Fruit fly (Drosophila melanogaster) whole organism, embryonic: ENCODE data around the gene Nmdar2.
A peak's percentile ranks its signal among the peaks of the same experiment; 100 is the strongest.

ENCODE experiments used
- BEAF-32 ChIP-seq: fragments of 200-800 bp; sonication (Bioruptor generic); optimal IDR thresholded peaks from 3 replicates; lab custom pipeline; 2017; ENCODE audit warnings: missing biosample characterization, missing genetic modification characterization, mild to moderate bottlenecking, moderate library complexity, missing genetic modification reagents
- CG10209 ChIP-seq: fragments of 200-800 bp; sonication (Bioruptor generic); optimal IDR thresholded peaks from 3 replicates; lab custom pipeline; 2017; ENCODE audit warnings: missing biosample characterization, mild to moderate bottlenecking, missing genetic modification characterization, missing genetic modification reagents
- CG1529 ChIP-seq: fragments of 200-800 bp; sonication (Bioruptor generic); optimal IDR thresholded peaks from 3 replicates; lab custom pipeline; 2018; ENCODE audit warnings: missing biosample characterization, missing genetic modification characterization
- CG16813 ChIP-seq: fragments of 200-800 bp; sonication (Bioruptor generic); IDR thresholded peaks from 3 replicates; pipeline ENCODE4 v1.3.6; 2022; ENCODE audit warnings: missing biosample characterization, missing genetic modification characterization; ENCODE audit not compliant: partially characterized antibody
- CG2889 ChIP-seq: fragments of 200-800 bp; sonication (Bioruptor generic); IDR thresholded peaks from 3 replicates; pipeline ENCODE4 v1.3.6; 2022; ENCODE audit warnings: missing biosample characterization, missing genetic modification characterization
- CG31224 ChIP-seq: fragments of 200-800 bp; sonication (Bioruptor generic); IDR thresholded peaks from 2 replicates; pipeline ENCODE4 v1.3.6; 2022; ENCODE audit warnings: missing biosample characterization, missing genetic modification characterization
- CG34422 ChIP-seq: fragments of 200-800 bp; sonication (Bioruptor generic); IDR thresholded peaks from 3 replicates; pipeline ENCODE4 v1.3.6; 2022; ENCODE audit warnings: missing biosample characterization, missing genetic modification characterization
- CG42726 ChIP-seq: fragments of 200-800 bp; sonication (Bioruptor generic); IDR thresholded peaks from 2 replicates; pipeline ENCODE4 v1.3.6; 2022; ENCODE audit warnings: missing biosample characterization, missing genetic modification characterization; ENCODE audit not compliant: partially characterized antibody
- CG43689 ChIP-seq: fragments of 200-800 bp; sonication (Bioruptor generic); IDR thresholded peaks from 2 replicates; pipeline ENCODE4 v1.3.6; 2022; ENCODE audit warnings: missing biosample characterization, missing genetic modification characterization
- CG4854 ChIP-seq: fragments of 200-800 bp; sonication (Bioruptor generic); optimal IDR thresholded peaks from 2 replicates; lab custom pipeline; 2016; ENCODE audit warnings: missing biosample characterization, missing genetic modification characterization, inconsistent platforms
- CG6254 ChIP-seq: fragments of 200-800 bp; sonication (Bioruptor generic); optimal IDR thresholded peaks from 3 replicates; lab custom pipeline; 2017; ENCODE audit warnings: mild to moderate bottlenecking, missing biosample characterization, missing genetic modification reagents, missing genetic modification characterization
- CG6689 ChIP-seq: fragments of 200-800 bp; sonication (Bioruptor generic); IDR thresholded peaks from 2 replicates; pipeline ENCODE4 v1.3.6; 2022; ENCODE audit warnings: missing biosample characterization, missing genetic modification characterization
- CG9215 ChIP-seq: fragments of 200-800 bp; sonication (Bioruptor generic); IDR thresholded peaks from 2 replicates; pipeline ENCODE4 v1.3.6; 2022; ENCODE audit warnings: missing biosample characterization, missing genetic modification characterization
- CG9797 ChIP-seq: fragments of 200-800 bp; sonication (Bioruptor generic); optimal IDR thresholded peaks from 3 replicates; lab custom pipeline; 2018; ENCODE audit warnings: missing biosample characterization, mild to moderate bottlenecking, missing genetic modification characterization
- D ChIP-seq, 2 experiments: fragments of 200-800 bp in 1 of 2; fragments of >200 bp in 1 of 2; sonication (Bioruptor generic) in 1 of 2; optimal IDR thresholded peaks; 2 replicates in 1 of 2; 3 replicates in 1 of 2; lab custom pipeline; 2017; ENCODE audit warnings: mild to moderate bottlenecking in 1 of 2, missing biosample characterization in 1 of 2, missing genetic modification characterization in 1 of 2, missing genetic modification reagents in 1 of 2
- Dip3 ChIP-seq: fragments of 200-800 bp; sonication (Bioruptor generic); optimal IDR thresholded peaks from 3 replicates; lab custom pipeline; 2016; ENCODE audit warnings: missing biosample characterization, missing genetic modification characterization
- Dll ChIP-seq: fragments of 200-800 bp; sonication (Bioruptor generic); IDR thresholded peaks from 4 replicates; pipeline ENCODE4 v1.3.6; 2022; ENCODE audit warnings: missing biosample characterization, missing genetic modification characterization; ENCODE audit not compliant: partially characterized antibody
- Fer3 ChIP-seq: fragments of 200-800 bp; sonication (Bioruptor generic); optimal IDR thresholded peaks from 2 replicates; lab custom pipeline; 2018; ENCODE audit warnings: missing biosample characterization, mild to moderate bottlenecking, missing genetic modification characterization, moderate library complexity
- HHEX ChIP-seq: fragments of 200-800 bp; sonication (Bioruptor generic); optimal IDR thresholded peaks from 3 replicates; lab custom pipeline; 2017; ENCODE audit warnings: missing biosample characterization, mild to moderate bottlenecking, missing genetic modification characterization, missing genetic modification reagents
- Lim3 ChIP-seq: fragments of 200-800 bp; sonication (Bioruptor generic); IDR thresholded peaks from 2 replicates; pipeline ENCODE4 v1.3.6; 2022; ENCODE audit warnings: missing biosample characterization, missing genetic modification characterization
- MTF-1 ChIP-seq: fragments of 200-800 bp; sonication (Bioruptor generic); optimal IDR thresholded peaks from 2 replicates; lab custom pipeline; 2018; ENCODE audit warnings: missing biosample characterization, mild to moderate bottlenecking, missing genetic modification characterization, borderline replicate concordance
- Nf-YC ChIP-seq: fragments of 200-800 bp; optimal IDR thresholded peaks from 3 replicates; lab custom pipeline; 2019; ENCODE audit warnings: missing biosample characterization, mild to moderate bottlenecking, missing genetic modification characterization, moderate library complexity
- Rx ChIP-seq: fragments of 200-800 bp; sonication (Bioruptor generic); IDR thresholded peaks from 2 replicates; pipeline ENCODE4 v1.3.6; 2022; ENCODE audit warnings: missing biosample characterization, missing genetic modification characterization
- Scr ChIP-seq: fragments of 200-800 bp; sonication (Bioruptor generic); IDR thresholded peaks from 2 replicates; pipeline ENCODE4 v1.3.6; 2022; ENCODE audit warnings: missing biosample characterization, missing genetic modification characterization; ENCODE audit not compliant: partially characterized antibody
- Vsx1 ChIP-seq: fragments of 200-800 bp; sonication (Bioruptor generic); optimal IDR thresholded peaks from 2 replicates; lab custom pipeline; 2017; ENCODE audit warnings: missing biosample characterization, mild to moderate bottlenecking, missing genetic modification characterization, missing genetic modification reagents
- amos ChIP-seq: fragments of 200-800 bp; sonication (Bioruptor generic); IDR thresholded peaks from 2 replicates; pipeline ENCODE4 v1.3.6; 2022; ENCODE audit warnings: missing biosample characterization, missing genetic modification characterization; ENCODE audit not compliant: partially characterized antibody
- ap ChIP-seq: fragments of 200-800 bp; sonication (Bioruptor generic); IDR thresholded peaks from 2 replicates; pipeline ENCODE4 v1.3.6; 2022; ENCODE audit warnings: missing biosample characterization, missing genetic modification characterization
- dpn ChIP-seq, 2 experiments: fragments of 200-800 bp; sonication (Bioruptor generic); optimal IDR thresholded peaks; 3 replicates each; lab custom pipeline; 2016; ENCODE audit warnings: missing biosample characterization in 2 of 2, missing genetic modification characterization in 2 of 2
- fd64A ChIP-seq: fragments of 200-800 bp; sonication (Bioruptor generic); optimal IDR thresholded peaks from 3 replicates; lab custom pipeline; 2018; ENCODE audit warnings: missing biosample characterization, mild to moderate bottlenecking, missing genetic modification characterization
- gem ChIP-seq: fragments of 200-800 bp; sonication (Bioruptor generic); optimal IDR thresholded peaks from 2 replicates; lab custom pipeline; 2019; ENCODE audit warnings: missing biosample characterization, mild to moderate bottlenecking, missing genetic modification characterization, moderate library complexity
- hth ChIP-seq: fragments of >200 bp; optimal IDR thresholded peaks from 2 replicates; lab custom pipeline; 2017; ENCODE audit warnings: inconsistent platforms
- jumu ChIP-seq: fragments of 200-800 bp; sonication (Bioruptor generic); optimal IDR thresholded peaks from 3 replicates; lab custom pipeline; 2016; ENCODE audit warnings: missing biosample characterization, missing genetic modification characterization
- mirr ChIP-seq: fragments of 200-800 bp; sonication (Bioruptor generic); optimal IDR thresholded peaks from 3 replicates; lab custom pipeline; 2018; ENCODE audit warnings: missing biosample characterization, mild to moderate bottlenecking, missing genetic modification characterization
- mld ChIP-seq: fragments of 200-800 bp; sonication (Bioruptor generic); IDR thresholded peaks from 3 replicates; pipeline ENCODE4 v1.3.6; 2022; ENCODE audit warnings: missing biosample characterization, missing genetic modification characterization; ENCODE audit not compliant: partially characterized antibody
- pnt ChIP-seq: fragments of 200-800 bp; sonication (Bioruptor generic); optimal IDR thresholded peaks from 3 replicates; lab custom pipeline; 2016; ENCODE audit warnings: missing biosample characterization, missing genetic modification characterization
- prd ChIP-seq, 3 experiments: fragments of >200 bp in 2 of 3; fragments of 200-800 bp in 1 of 3; sonication (Bioruptor generic) in 1 of 3; optimal IDR thresholded peaks in 2 of 3; IDR thresholded peaks in 1 of 3; 2 replicates in 2 of 3; 3 replicates in 1 of 3; pipeline versions ENCODE4 v1.3.6 to Lab custom; 2017 to 2022; ENCODE audit warnings: missing biosample characterization in 1 of 3, missing genetic modification characterization in 1 of 3
- rib ChIP-seq: fragments of 200-800 bp; sonication (Bioruptor generic); IDR thresholded peaks from 2 replicates; pipeline ENCODE4 v1.3.6; 2022; ENCODE audit warnings: missing biosample characterization, missing genetic modification characterization
- ro ChIP-seq: fragments of 200-800 bp; sonication (Bioruptor generic); IDR thresholded peaks from 2 replicates; pipeline ENCODE4 v1.3.6; 2022; ENCODE audit warnings: missing biosample characterization, missing genetic modification characterization
- row ChIP-seq: fragments of 200-800 bp; sonication (Bioruptor generic); IDR thresholded peaks from 3 replicates; pipeline ENCODE4 v1.3.6; 2022; ENCODE audit warnings: missing biosample characterization, missing genetic modification characterization
- sens-2 ChIP-seq: fragments of 200-800 bp; sonication (Bioruptor generic); IDR thresholded peaks from 2 replicates; pipeline ENCODE4 v1.3.6; 2022; ENCODE audit warnings: missing biosample characterization, missing genetic modification characterization
- shn ChIP-seq: fragments of 200-800 bp; sonication (Bioruptor generic); optimal IDR thresholded peaks from 3 replicates; lab custom pipeline; 2016; ENCODE audit warnings: missing biosample characterization, missing genetic modification characterization
- sima ChIP-seq: fragments of 200-800 bp; sonication (Bioruptor generic); optimal IDR thresholded peaks from 2 replicates; lab custom pipeline; 2016; ENCODE audit warnings: missing biosample characterization, missing genetic modification characterization
- sna ChIP-seq: fragments of 200-800 bp; sonication (Bioruptor generic); IDR thresholded peaks from 2 replicates; pipeline ENCODE4 v1.3.6; 2022; ENCODE audit warnings: missing biosample characterization, missing genetic modification characterization; ENCODE audit not compliant: partially characterized antibody
- so ChIP-seq: fragments of 200-800 bp; sonication (Bioruptor generic); IDR thresholded peaks from 3 replicates; pipeline ENCODE4 v1.3.6; 2022; ENCODE audit warnings: missing biosample characterization, missing genetic modification characterization
- tio ChIP-seq: fragments of 200-800 bp; sonication (Bioruptor generic); optimal IDR thresholded peaks from 2 replicates; lab custom pipeline; 2017; ENCODE audit warnings: missing biosample characterization, missing genetic modification characterization, inconsistent platforms
- toy ChIP-seq: fragments of 200-800 bp; sonication (Bioruptor generic); IDR thresholded peaks from 2 replicates; pipeline ENCODE4 v1.3.6; 2022; ENCODE audit warnings: missing biosample characterization, missing genetic modification characterization
- tup ChIP-seq: fragments of 200-800 bp; sonication (Bioruptor generic); optimal IDR thresholded peaks from 2 replicates; lab custom pipeline; 2016; ENCODE audit warnings: missing biosample characterization, mild to moderate bottlenecking, missing genetic modification characterization, moderate library complexity
- vfl ChIP-seq: fragments of 200-800 bp; sonication (Bioruptor generic); optimal IDR thresholded peaks from 2 replicates; lab custom pipeline; 2016; ENCODE audit warnings: missing biosample characterization, missing genetic modification characterization
- wdn ChIP-seq: fragments of 200-800 bp; sonication (Bioruptor generic); IDR thresholded peaks from 2 replicates; pipeline ENCODE4 v1.3.6; 2022; ENCODE audit warnings: missing biosample characterization, missing genetic modification characterization

Nmdar2 gene

DNA sequence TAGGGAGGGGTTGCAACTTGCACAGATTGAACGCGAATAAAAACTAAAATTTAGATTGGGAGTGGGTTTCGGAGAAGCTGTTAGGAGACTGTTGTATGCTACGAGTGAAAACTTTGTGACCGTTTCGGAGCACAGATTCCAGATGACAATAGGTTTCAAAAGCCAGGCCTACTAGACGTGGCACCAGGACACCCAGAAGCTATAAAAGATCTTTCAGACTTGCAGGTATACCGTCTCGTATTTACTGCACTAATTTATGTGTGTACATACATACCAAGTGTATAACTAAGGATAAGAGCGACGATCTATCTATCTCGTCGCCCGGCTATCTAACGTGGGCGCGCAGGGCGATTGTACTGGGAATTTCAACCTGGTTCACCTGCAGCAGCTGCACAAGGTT, 50.7 kb downstream of the Nmdar2 start, which contains the start of gene CG14785:
Gene CG14785 (minus strand): TSS at position 101 of the 400 bp plus-strand sequence.
- TF ChIP-seq CG9215 (GFP tag; lab: Robert Waterston, UW) (no peak), CG10209 (GFP tag; lab: Kevin White, UChicago) (no peak), sima (GFP tag; lab: Kevin White, UChicago) (no peak), MTF-1 (GFP tag; lab: Kevin White, UChicago) (no peak), Vsx1 (GFP tag; lab: Kevin White, UChicago) (no peak), CG6254 (GFP tag; lab: Kevin White, UChicago) (no peak), rib (GFP tag; lab: Robert Waterston, UW) (no peak), ap (no peak), ro (no peak), CG16813 (GFP tag; lab: Robert Waterston, UW) (no peak), tup (GFP tag; lab: Kevin White, UChicago) (no peak), D (optimal IDR thresholded peaks at IDR 0.05; lab: Kevin White, UChicago) (no peak), D (GFP tag; optimal IDR thresholded peaks at IDR 0.05; lab: Kevin White, UChicago) (no peak), CG34422 (no peak), CG6689 (GFP tag; lab: Robert Waterston, UW) (no peak), Fer3 (tag; lab: Kevin White, UChicago) (no peak), CG42726 (no peak)

DNA sequence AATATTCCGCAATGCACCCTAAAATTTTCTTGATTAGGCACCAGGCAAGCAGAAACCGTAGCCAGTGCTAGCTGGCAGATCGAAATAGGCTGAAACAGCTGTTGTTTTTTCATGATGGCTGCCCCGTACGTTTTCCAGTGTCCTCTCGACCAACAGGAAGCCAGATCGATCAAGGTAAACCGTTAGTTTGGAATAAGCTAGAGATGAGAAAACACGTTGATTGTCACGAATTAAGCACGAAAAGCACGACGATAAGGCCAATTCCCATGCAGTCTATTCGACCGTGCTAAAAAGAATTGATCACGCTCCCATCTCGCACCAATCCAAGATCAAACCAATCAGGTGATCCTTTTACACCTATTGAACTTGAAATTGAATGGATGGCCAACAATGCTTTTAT, 52.8 kb downstream of the Nmdar2 start:
- TF ChIP-seq CG1529 (GFP tag; lab: Kevin White, UChicago): no peak
- TF ChIP-seq pnt: no peak
- no peak for TF ChIP-seq wdn (GFP tag; lab: Robert Waterston, UW)
- TF ChIP-seq vfl: no peak
- no peak for TF ChIP-seq gem (tag; lab: Kevin White, UChicago)
- peak; percentile 34; the same call in 1 of the 2 replicates for TF ChIP-seq Scr (GFP tag; lab: Robert Waterston, UW)
- TF ChIP-seq sens-2 (GFP tag; lab: Robert Waterston, UW): no peak
- TF ChIP-seq prd (optimal IDR thresholded peaks at IDR 0.05; lab: Kevin White, UChicago): no peak
- no peak for TF ChIP-seq prd (GFP tag; IDR thresholded peaks at IDR 0.05; lab: Robert Waterston, UW)
- no peak for TF ChIP-seq tio
- TF ChIP-seq toy (GFP tag; lab: Robert Waterston, UW): no peak
- 0 out of 2 replicates have a peak, but pooled peaks have one; percentile 21 for TF ChIP-seq sna (GFP tag; lab: Robert Waterston, UW)
- no peak for TF ChIP-seq so (GFP tag; lab: Robert Waterston, UW)
- 0 out of 3 replicates have a peak, but pooled peaks have one; percentile 19 for TF ChIP-seq row (GFP tag; lab: Robert Waterston, UW)
- no peak for TF ChIP-seq shn (GFP tag; lab: Kevin White, UChicago)
- no peak for TF ChIP-seq CG2889 (GFP tag; lab: Robert Waterston, UW)
- TF ChIP-seq amos (GFP tag; lab: Robert Waterston, UW): 0 out of 2 replicates have a peak, but pooled peaks have one; percentile 25
- no peak for TF ChIP-seq fd64A (GFP tag; lab: Kevin White, UChicago)
- no peak for TF ChIP-seq Lim3 (GFP tag; lab: Robert Waterston, UW)
- peak; percentile 53; the same call in 1 of the 4 replicates for TF ChIP-seq Dll
- TF ChIP-seq BEAF-32 (GFP tag; lab: Kevin White, UChicago): peak; percentile 38
- peak; percentile 8; the same call in 1 of the 2 replicates for TF ChIP-seq CG31224 (GFP tag; lab: Robert Waterston, UW)

DNA sequence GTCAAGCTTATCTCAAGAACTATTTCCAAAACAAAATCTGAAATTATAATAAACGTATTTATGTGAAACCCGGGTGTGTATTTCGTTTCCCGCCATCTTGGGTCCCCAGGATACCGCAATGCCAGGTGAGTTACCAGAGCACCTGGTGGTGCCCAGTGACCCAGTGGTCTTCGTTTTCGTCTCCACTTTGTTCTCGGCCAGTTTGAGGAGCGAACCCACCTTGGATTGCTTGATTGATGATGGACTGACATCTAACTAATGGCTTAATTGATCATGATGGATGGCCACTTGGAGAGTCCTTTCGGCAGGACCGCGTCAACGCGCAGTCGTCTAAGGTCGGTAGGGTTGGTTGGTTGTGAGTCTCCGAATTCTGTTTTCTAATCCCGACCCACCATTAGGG, 55.5 kb downstream of the Nmdar2 start, which contains the start of gene Gr2a:
Gene Gr2a (plus strand): TSS at position 301 of the 400 bp plus-strand sequence.
- no peak for TF ChIP-seq jumu
- no peak for TF ChIP-seq hth (lab: Kevin White, UChicago)
- TF ChIP-seq HHEX: no peak
- no peak for TF ChIP-seq Rx
- no peak for TF ChIP-seq CG9797 (GFP tag; lab: Kevin White, UChicago)
- no peak for TF ChIP-seq Dip3 (GFP tag; lab: Kevin White, UChicago)
- no peak for TF ChIP-seq D (optimal IDR thresholded peaks at IDR 0.05; lab: Kevin White, UChicago)
- no peak for TF ChIP-seq D (GFP tag; optimal IDR thresholded peaks at IDR 0.05; lab: Kevin White, UChicago)
- TF ChIP-seq mld: no peak
- no peak for TF ChIP-seq CG43689 (GFP tag; lab: Robert Waterston, UW)
- TF ChIP-seq mirr (GFP tag; lab: Kevin White, UChicago): no peak
- no peak for TF ChIP-seq CG4854 (GFP tag; lab: Kevin White, UChicago)
- TF ChIP-seq Nf-YC (tag; lab: Kevin White, UChicago): no peak
- no peak for TF ChIP-seq dpn (GFP tag; optimal IDR thresholded peaks at IDR 0.05; lab: Kevin White, UChicago)
